Worm (Caenorhabditis elegans) whole organism, young adult: ENCODE measurements around the gene clec-64.
A peak's percentile ranks its signal among the peaks of the same experiment; 100 is the strongest.

ENCODE experiments used
- Y95B8A.8 ChIP-seq: fragments of 200-800 bp; sonication (Bioruptor generic); IDR thresholded peaks from 2 replicates; pipeline ENCODE4 v1.3.6; 2022; ENCODE audit warnings: missing genetic modification reagents, missing genetic modification characterization, missing compliant biosample characterization
- ceh-91 ChIP-seq: fragments of 200-800 bp; sonication (Bioruptor generic); IDR thresholded peaks from 2 replicates; pipeline ENCODE4 v1.3.6; 2022; ENCODE audit warnings: missing genetic modification reagents, missing genetic modification characterization, missing compliant biosample characterization
- lsy-27 ChIP-seq: sonication (generic microtip); optimal IDR thresholded peaks from 2 replicates; lab custom pipeline; 2017; ENCODE audit warnings: missing genetic modification characterization, mild to moderate bottlenecking, missing compliant biosample characterization, antibody characterized with exemption, missing genotype, borderline replicate concordance; ENCODE audit not compliant: insufficient read depth
- nfya-1 ChIP-seq: sonication (generic microtip); optimal IDR thresholded peaks from 2 replicates; lab custom pipeline; 2017; ENCODE audit warnings: antibody characterized with exemption, missing compliant biosample characterization, missing genetic modification characterization, borderline replicate concordance; ENCODE audit not compliant: insufficient read depth
- pha-4 ChIP-seq: fragments of 150-350 bp; sonication (generic microtip); optimal IDR thresholded peaks from 2 replicates; lab custom pipeline; 2014; ENCODE audit warnings: missing biosample characterization, missing genetic modification reagents, missing genetic modification characterization
- snpc-4 ChIP-seq, 5 experiments: fragments of 150-350 bp in 1 of 5; sonication (generic microtip) in 4 of 5; optimal IDR thresholded peaks; 2 replicates each; lab custom pipeline; 2014 to 2018; ENCODE audit warnings: missing genetic modification characterization in 5 of 5, missing biosample characterization in 3 of 5, antibody characterized with exemption in 2 of 5, mild to moderate bottlenecking in 2 of 5, missing compliant biosample characterization in 2 of 5, missing genotype in 2 of 5, moderate library complexity in 2 of 5, missing genetic modification reagents in 1 of 5
- unc-62 ChIP-seq: fragments of 150-350 bp; optimal IDR thresholded peaks from 2 replicates; lab custom pipeline; 2014; ENCODE audit warnings: missing biosample characterization, missing genetic modification reagents, missing genetic modification characterization
- ztf-28 ChIP-seq: fragments of 200-800 bp; sonication (Bioruptor generic); IDR thresholded peaks from 2 replicates; pipeline ENCODE4 v1.3.6; 2022; ENCODE audit warnings: missing genetic modification reagents, missing genetic modification characterization, missing compliant biosample characterization

DNA sequence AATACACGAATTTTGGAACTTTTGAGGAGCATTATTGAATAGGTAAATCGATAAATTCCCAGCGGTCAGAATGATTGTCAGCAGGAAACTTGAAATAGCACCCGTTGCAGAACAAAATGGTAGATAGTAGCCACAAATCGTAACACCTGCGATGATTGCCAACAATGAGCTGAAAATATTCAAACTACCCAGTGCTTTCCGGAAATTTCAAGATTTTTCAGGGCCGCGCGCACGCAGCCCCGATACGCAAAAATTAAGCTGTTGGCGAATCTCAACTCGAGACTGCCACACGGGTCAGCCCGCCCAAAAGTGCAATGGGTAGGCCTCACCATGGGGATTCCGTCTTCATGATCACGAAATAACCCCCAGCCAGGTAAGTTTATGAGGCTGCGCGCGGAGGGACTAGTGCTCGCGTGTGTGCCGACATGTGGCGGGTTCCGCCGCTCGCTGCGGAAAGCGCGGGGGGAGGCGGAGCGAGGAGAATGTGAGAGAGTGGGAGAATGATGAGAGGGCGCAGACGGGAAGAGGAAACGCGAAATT lies 46.6 kb downstream of the clec-64 start:
- TF ChIP-seq ztf-28 (peak; percentile 90), pha-4 (no peak), snpc-4 (GFP tag; optimal IDR thresholded peaks at IDR 0.05; lab: Kevin White, UChicago) (peak; percentile 98), snpc-4 (tag; optimal IDR thresholded peaks at IDR 0.05; lab: Kevin White, UChicago) (peak; percentile 99 to 100 (median 99)), nfya-1 (tag; lab: Kevin White, UChicago) (no peak), ceh-91 (peak; percentile 77), unc-62 (GFP tag; lab: Kevin White, UChicago) (peak; percentile 5), Y95B8A.8 (peak; percentile 96), lsy-27 (tag; lab: Kevin White, UChicago) (peak; percentile 73)
